Worm (Caenorhabditis elegans): ENCODE results near the gene twk-13.

- TF ChIP-seq ceh-83 (GFP tag; optimal IDR thresholded peaks at IDR 0.05), result no peak
- no peak for TF ChIP-seq M03D4.4 (tag; optimal IDR thresholded peaks at IDR 0.05)
- no peak for TF ChIP-seq ztf-11 (tag; optimal IDR thresholded peaks at IDR 0.05)
- peak; percentile 55 for TF ChIP-seq lin-13 (tag; optimal IDR thresholded peaks at IDR 0.05)
- no peak for TF ChIP-seq snpc-4 (tag; optimal IDR thresholded peaks at IDR 0.05)
- TF ChIP-seq unc-62 (GFP tag; optimal IDR thresholded peaks at IDR 0.05), result peak; percentile 31
- no peak for TF ChIP-seq nhr-76 (tag; optimal IDR thresholded peaks at IDR 0.05)
- TF ChIP-seq nhr-12 (tag; optimal IDR thresholded peaks at IDR 0.05), result no peak
- TF ChIP-seq ces-1 (GFP tag; optimal IDR thresholded peaks at IDR 0.05), result peak; percentile 52
- peak; percentile 90 for TF ChIP-seq mep-1 (tag; optimal IDR thresholded peaks at IDR 0.05)
- TF ChIP-seq blmp-1 (tag; optimal IDR thresholded peaks at IDR 0.05), result no peak
- no peak for TF ChIP-seq tbx-8 (GFP tag; optimal IDR thresholded peaks at IDR 0.05)
- no peak for TF ChIP-seq ceh-43 (GFP tag; optimal IDR thresholded peaks at IDR 0.05)
- no peak for TF ChIP-seq sem-2 (GFP tag; optimal IDR thresholded peaks at IDR 0.05)
Measured at ce11 chrV:12317894-12318553, 19.8 kb downstream of the twk-13 start, which contains the start of the genes R04F11.5 and R04F11.2.

Data from whole organism, mixed stage, embryonic.